Worm (Caenorhabditis elegans) whole organism, L3 larva: ENCODE results near the gene hsp-75.
A peak's percentile ranks its signal among the peaks of the same experiment; 100 is the strongest.

Experiments used
- ZK546.5 ChIP-seq: sonication (generic microtip); optimal IDR thresholded peaks from 2 replicates; lab custom pipeline; 2017; ENCODE audit warnings: missing biosample characterization, missing genetic modification characterization
- ama-1 ChIP-seq: fragments of 150-350 bp; optimal IDR thresholded peaks from 2 replicates; lab custom pipeline; 2018
- ceh-16 ChIP-seq: sonication (generic microtip); optimal IDR thresholded peaks from 2 replicates; lab custom pipeline; 2017; ENCODE audit warnings: missing biosample characterization, missing genetic modification characterization
- ceh-28 ChIP-seq: fragments of 150-350 bp; optimal IDR thresholded peaks from 2 replicates; lab custom pipeline; 2014; ENCODE audit warnings: missing biosample characterization, missing genetic modification reagents, missing genetic modification characterization
- daf-12 ChIP-seq: fragments of 150-350 bp; optimal IDR thresholded peaks from 2 replicates; lab custom pipeline; 2014; ENCODE audit warnings: missing biosample characterization, missing genetic modification reagents, missing genetic modification characterization
- egl-27 ChIP-seq: sonication (generic microtip); optimal IDR thresholded peaks from 4 replicates; lab custom pipeline; 2017; ENCODE audit warnings: missing biosample characterization, missing genetic modification reagents, missing genetic modification characterization
- egl-5 ChIP-seq: fragments of 150-350 bp; optimal IDR thresholded peaks from 2 replicates; lab custom pipeline; 2017; ENCODE audit warnings: missing biosample characterization, missing genetic modification reagents, missing genetic modification characterization, inconsistent platforms
- elt-1 ChIP-seq: fragments of 150-350 bp; optimal IDR thresholded peaks from 2 replicates; lab custom pipeline; 2014; ENCODE audit warnings: missing biosample characterization, missing genetic modification characterization
- elt-2 ChIP-seq: sonication (generic microtip); optimal IDR thresholded peaks from 2 replicates; lab custom pipeline; 2016; ENCODE audit warnings: missing genetic modification reagents, mild to moderate bottlenecking, missing genetic modification characterization, missing compliant biosample characterization
- elt-3 ChIP-seq, 3 experiments: fragments of 150-350 bp in 1 of 3; sonication (generic microtip) in 2 of 3; optimal IDR thresholded peaks; 2 replicates in 2 of 3; 4 replicates in 1 of 3; lab custom pipeline; 2014 to 2017; ENCODE audit warnings: missing biosample characterization in 3 of 3, missing genetic modification characterization in 3 of 3
- fkh-10 ChIP-seq: sonication (generic microtip); optimal IDR thresholded peaks from 2 replicates; lab custom pipeline; 2017; ENCODE audit warnings: missing biosample characterization, missing genetic modification reagents, missing genetic modification characterization
- fkh-2 ChIP-seq: fragments of 150-350 bp; optimal IDR thresholded peaks from 2 replicates; lab custom pipeline; 2014; ENCODE audit warnings: missing biosample characterization, missing genetic modification reagents, missing genetic modification characterization
- fos-1 ChIP-seq: fragments of 150-350 bp; optimal IDR thresholded peaks from 2 replicates; lab custom pipeline; 2014; ENCODE audit warnings: missing biosample characterization, missing genetic modification characterization
- hmg-11 ChIP-seq: sonication (generic microtip); optimal IDR thresholded peaks from 2 replicates; lab custom pipeline; 2016; ENCODE audit warnings: missing genetic modification characterization, missing compliant biosample characterization
- jun-1 ChIP-seq: fragments of 150-350 bp; optimal IDR thresholded peaks from 2 replicates; lab custom pipeline; 2014; ENCODE audit warnings: missing biosample characterization, missing genetic modification reagents, missing genetic modification characterization
- lsy-12 ChIP-seq: sonication (generic microtip); optimal IDR thresholded peaks from 2 replicates; lab custom pipeline; 2016; ENCODE audit warnings: mild to moderate bottlenecking, missing genetic modification characterization, missing compliant biosample characterization
- nfya-1 ChIP-seq: sonication (generic microtip); optimal IDR thresholded peaks from 2 replicates; lab custom pipeline; 2017; ENCODE audit warnings: missing genetic modification characterization, mild to moderate bottlenecking, missing compliant biosample characterization, antibody characterized with exemption, moderate library complexity; ENCODE audit not compliant: insufficient read depth
- nhr-11 ChIP-seq: fragments of 150-350 bp; optimal IDR thresholded peaks from 2 replicates; lab custom pipeline; 2014; ENCODE audit warnings: missing biosample characterization, missing genetic modification characterization
- nhr-12 ChIP-seq: fragments of 150-350 bp; optimal IDR thresholded peaks from 2 replicates; lab custom pipeline; 2014; ENCODE audit warnings: missing biosample characterization, missing genetic modification characterization
- nhr-23 ChIP-seq: fragments of 150-350 bp; optimal IDR thresholded peaks from 2 replicates; lab custom pipeline; 2014; ENCODE audit warnings: missing biosample characterization, missing genetic modification reagents, missing genetic modification characterization
- nhr-237 ChIP-seq: fragments of 150-350 bp; optimal IDR thresholded peaks from 2 replicates; lab custom pipeline; 2014; ENCODE audit warnings: missing biosample characterization, missing genetic modification characterization
- nhr-25 ChIP-seq: sonication (generic microtip); optimal IDR thresholded peaks from 2 replicates; lab custom pipeline; 2017; ENCODE audit warnings: missing biosample characterization, missing genetic modification characterization
- nhr-28 ChIP-seq: fragments of 150-350 bp; optimal IDR thresholded peaks from 2 replicates; lab custom pipeline; 2014; ENCODE audit warnings: missing biosample characterization, missing genetic modification characterization
- nhr-43 ChIP-seq: sonication (generic microtip); optimal IDR thresholded peaks from 2 replicates; lab custom pipeline; 2016; ENCODE audit warnings: mild to moderate bottlenecking, missing genetic modification characterization, missing compliant biosample characterization; ENCODE audit not compliant: poor library complexity, severe bottlenecking
- nhr-67 ChIP-seq: fragments of 150-350 bp; optimal IDR thresholded peaks from 2 replicates; lab custom pipeline; 2014; ENCODE audit warnings: missing biosample characterization, missing genetic modification characterization
- pha-4 ChIP-seq: fragments of 150-350 bp; optimal IDR thresholded peaks from 2 replicates; lab custom pipeline; 2014; ENCODE audit warnings: missing biosample characterization, missing genetic modification reagents, missing genetic modification characterization
- pqm-1 ChIP-seq: fragments of 150-350 bp; optimal IDR thresholded peaks from 2 replicates; lab custom pipeline; 2017; ENCODE audit warnings: missing biosample characterization, missing genetic modification characterization, inconsistent platforms
- sea-2 ChIP-seq: fragments of 150-350 bp; sonication (generic microtip); optimal IDR thresholded peaks from 4 replicates; lab custom pipeline; 2014; ENCODE audit warnings: missing biosample characterization, missing genetic modification reagents, missing genetic modification characterization
- skn-1 ChIP-seq: fragments of 150-350 bp; optimal IDR thresholded peaks from 2 replicates; lab custom pipeline; 2014; ENCODE audit warnings: missing biosample characterization, missing genetic modification characterization
- snpc-4 ChIP-seq: fragments of 150-350 bp; optimal IDR thresholded peaks from 2 replicates; lab custom pipeline; 2014; ENCODE audit warnings: missing biosample characterization, missing genetic modification characterization
- unc-39 ChIP-seq: sonication (generic microtip); optimal IDR thresholded peaks from 4 replicates; lab custom pipeline; 2017; ENCODE audit warnings: missing biosample characterization, missing genetic modification characterization
- unc-62 ChIP-seq: fragments of 150-350 bp; sonication (generic microtip); optimal IDR thresholded peaks from 4 replicates; lab custom pipeline; 2014; ENCODE audit warnings: missing biosample characterization, missing genetic modification reagents, missing genetic modification characterization
- zag-1 ChIP-seq: fragments of 150-350 bp; optimal IDR thresholded peaks from 2 replicates; lab custom pipeline; 2014; ENCODE audit warnings: missing biosample characterization, missing genetic modification characterization
- ztf-4 ChIP-seq: fragments of 150-350 bp; optimal IDR thresholded peaks from 2 replicates; lab custom pipeline; 2014; ENCODE audit warnings: missing biosample characterization, missing genetic modification characterization

Gene hsp-75

DNA sequence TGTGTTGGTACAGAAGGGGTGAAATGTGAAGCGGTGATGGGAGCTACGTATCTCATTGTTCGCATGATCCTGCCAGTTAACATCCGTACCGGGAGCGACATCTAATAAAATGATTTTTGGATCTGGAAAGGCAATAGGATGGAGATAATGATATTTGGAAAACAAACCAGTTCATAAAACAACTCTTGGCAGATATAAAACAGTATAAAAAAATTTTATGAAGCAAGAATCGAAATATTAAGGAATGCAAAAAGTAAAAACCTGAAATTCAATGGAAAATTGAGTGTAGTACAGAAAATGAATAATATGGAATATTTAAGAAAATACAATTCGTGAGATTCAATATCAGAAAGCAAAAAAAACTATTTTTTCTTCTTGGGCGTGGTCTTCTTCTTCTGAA, at the start of gene hsp-75:
Gene hsp-75 (minus strand): TSS at position 101 of the 400 bp plus-strand sequence.
- no peak for TF ChIP-seq elt-2 (tag; lab: Kevin White, UChicago)
- TF ChIP-seq unc-62 (GFP tag; lab: Kevin White, UChicago), result no peak
- TF ChIP-seq egl-27 (tag; lab: Kevin White, UChicago), result no peak
- no peak for TF ChIP-seq snpc-4 (tag; lab: Kevin White, UChicago)
- TF ChIP-seq nhr-43, result no peak
- no peak for TF ChIP-seq fkh-10 (GFP tag; lab: Kevin White, UChicago)
- no peak for TF ChIP-seq elt-1 (tag; lab: Kevin White, UChicago)
- TF ChIP-seq nhr-11 (tag; lab: Kevin White, UChicago), result no peak
- TF ChIP-seq pha-4, result no peak
- TF ChIP-seq nhr-237 (tag; lab: Kevin White, UChicago), result no peak
- no peak for TF ChIP-seq ama-1
- TF ChIP-seq ceh-16 (tag; lab: Kevin White, UChicago), result no peak
- no peak for TF ChIP-seq unc-39 (tag; lab: Kevin White, UChicago)
- no peak for TF ChIP-seq pqm-1 (tag; lab: Kevin White, UChicago)
- no peak for TF ChIP-seq ZK546.5 (tag; lab: Kevin White, UChicago)
- no peak for TF ChIP-seq fkh-2 (tag; lab: Kevin White, UChicago)
- no peak for TF ChIP-seq fos-1 (tag; lab: Kevin White, UChicago)
- TF ChIP-seq skn-1, result no peak
- TF ChIP-seq ztf-4 (tag; lab: Kevin White, UChicago), result no peak

DNA sequence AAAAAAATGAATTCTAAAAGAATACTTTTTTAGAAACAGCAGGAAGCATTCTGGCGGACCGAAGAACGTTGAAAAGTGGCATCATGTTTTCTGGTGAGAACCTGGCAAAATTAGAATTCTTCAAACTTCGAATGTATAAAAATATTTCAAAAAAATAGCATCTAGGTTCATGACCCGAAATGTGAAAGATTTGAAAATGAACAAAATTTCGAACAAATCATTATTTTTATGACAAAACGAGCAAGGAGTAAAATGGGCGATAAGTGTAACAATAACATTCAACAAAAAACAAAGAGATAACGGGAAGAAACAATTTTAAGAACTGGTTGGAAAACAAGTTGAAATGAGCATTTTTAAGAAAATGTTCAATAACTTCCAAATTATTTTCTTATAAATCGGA, 48.8 kb upstream of the hsp-75 start, which contains the start of gene psd-1:
Gene psd-1 (minus strand): TSS at position 101 of the 400 bp plus-strand sequence.
- TF ChIP-seq nhr-25 (tag; lab: Kevin White, UChicago) (no peak), snpc-4 (tag; lab: Kevin White, UChicago) (no peak), pha-4 (no peak), nhr-12 (tag; lab: Kevin White, UChicago) (no peak), nhr-28 (no peak), daf-12 (tag; lab: Kevin White, UChicago) (no peak), elt-3 (tag; optimal IDR thresholded peaks at IDR 0.05; lab: Kevin White, UChicago) (no peak), hmg-11 (tag; lab: Kevin White, UChicago) (no peak), egl-27 (tag; lab: Kevin White, UChicago) (no peak), egl-5 (no peak), nhr-67 (tag; lab: Kevin White, UChicago) (no peak), ama-1 (no peak), fkh-2 (tag; lab: Kevin White, UChicago) (no peak), lsy-12 (no peak), ztf-4 (tag; lab: Kevin White, UChicago) (no peak), nfya-1 (no peak)

DNA sequence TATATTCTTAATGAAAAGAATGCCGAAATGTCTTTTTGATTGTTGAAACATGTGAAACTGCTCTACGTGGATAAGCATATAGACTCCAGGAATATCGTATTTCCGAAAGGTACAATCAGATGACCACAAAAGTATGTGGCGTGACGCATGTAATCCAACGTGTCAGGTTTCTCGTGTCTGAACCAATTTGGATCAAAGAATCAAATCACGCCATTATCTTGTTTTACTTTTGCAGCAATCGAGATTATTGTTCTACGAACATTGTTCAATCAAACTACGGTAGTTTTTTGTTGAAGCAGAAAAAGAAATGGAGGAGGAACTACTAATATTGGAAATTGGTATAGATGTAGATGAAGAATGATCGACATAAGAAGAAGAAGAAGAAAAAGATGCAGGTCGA, 47.2 kb upstream of the hsp-75 start:
- TF ChIP-seq sea-2, result no peak
- peak; percentile 31 for TF ChIP-seq nhr-25 (tag; lab: Kevin White, UChicago)
- no peak for TF ChIP-seq ceh-16 (tag; lab: Kevin White, UChicago)
- peak; percentile 29 for TF ChIP-seq nhr-43
- peak; percentile 33 for TF ChIP-seq nhr-23 (tag; lab: Kevin White, UChicago)
- TF ChIP-seq ztf-4 (tag; lab: Kevin White, UChicago), result no peak
- TF ChIP-seq, all 47 proteins: peak for 3

DNA sequence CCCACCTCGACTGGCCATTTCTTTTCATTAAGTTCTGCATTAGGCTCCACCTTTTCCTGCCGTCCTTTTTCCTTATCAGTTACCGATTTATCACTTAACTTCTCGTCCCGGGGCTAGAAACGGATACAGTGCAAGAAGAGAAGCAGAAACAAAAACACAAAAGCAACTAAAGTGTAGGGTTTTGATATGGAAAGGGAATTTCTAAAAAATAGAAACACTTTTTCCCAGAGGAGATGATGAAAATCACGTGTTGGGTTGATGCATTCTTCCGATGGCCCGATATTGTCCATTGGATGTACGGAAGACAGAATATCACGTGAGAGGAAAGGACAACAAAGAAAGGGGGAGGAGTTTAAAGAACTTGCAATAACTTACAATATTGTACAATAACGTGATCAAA, 46.3 kb upstream of the hsp-75 start:
- TF ChIP-seq nhr-43 (peak; percentile 79), lsy-12 (peak; percentile 46), nhr-25 (tag; lab: Kevin White, UChicago) (peak; percentile 21), elt-2 (tag; lab: Kevin White, UChicago) (peak; percentile 57), pqm-1 (tag; lab: Kevin White, UChicago) (peak; percentile 29), nhr-23 (tag; lab: Kevin White, UChicago) (peak; percentile 81), jun-1 (tag; lab: Kevin White, UChicago) (no peak), ceh-28 (tag; lab: Kevin White, UChicago) (no peak), egl-27 (tag; lab: Kevin White, UChicago) (peak; percentile 7), ama-1 (peak; percentile 22), zag-1 (no peak), fos-1 (tag; lab: Kevin White, UChicago) (no peak), elt-3 (tag; optimal IDR thresholded peaks at IDR 0.05; lab: Kevin White, UChicago) (peak; percentile 14 to 71 (median 37)), nfya-1 (peak; percentile 16), pha-4 (peak; percentile 47)
